Fruit fly (Drosophila melanogaster): ENCODE data around the gene CG15358.

Gene CG15358

DNA sequence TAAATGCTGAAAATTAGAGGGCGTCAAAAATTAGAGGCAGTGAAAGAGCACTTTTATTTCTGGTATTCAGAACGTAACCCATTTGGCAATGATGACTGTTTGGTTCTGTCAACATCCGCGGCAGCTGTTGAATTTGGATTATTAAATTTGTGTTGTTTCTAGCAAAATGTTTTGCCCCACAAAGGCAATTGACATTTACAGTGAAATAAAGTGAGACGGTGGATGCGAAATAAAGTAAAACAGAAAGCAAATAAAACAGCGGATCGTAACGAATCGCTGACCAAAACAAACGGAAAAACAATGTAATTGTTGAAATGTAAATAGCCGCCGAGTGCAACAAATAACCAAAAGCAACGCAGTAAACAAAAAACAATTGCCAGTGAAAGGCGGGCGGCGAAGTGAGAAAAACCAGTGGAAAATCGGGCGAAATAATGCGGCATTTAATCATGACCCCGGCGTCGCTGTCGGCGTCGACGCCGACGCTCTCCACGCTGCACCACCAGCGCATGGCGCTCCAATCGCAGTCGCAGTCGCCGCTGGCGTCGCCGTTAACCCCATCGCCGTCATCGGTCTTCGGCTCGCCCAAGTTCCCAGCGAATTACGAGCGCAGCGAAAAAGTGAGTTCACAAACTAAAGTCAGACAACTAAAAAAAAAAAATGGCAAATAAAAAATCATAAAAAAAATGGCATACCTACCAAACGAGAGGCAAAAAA, 30.2 kb upstream of the CG15358 start:
- no peak for TF ChIP-seq Snoo (tag; optimal IDR thresholded peaks at IDR 0.05)
- TF ChIP-seq Ets98B (GFP tag; IDR thresholded peaks at IDR 0.05) = no peak
- TF ChIP-seq fd96Ca (GFP tag; IDR thresholded peaks at IDR 0.05) = no peak
- no peak for TF ChIP-seq Pif1A (GFP tag; optimal IDR thresholded peaks at IDR 0.05)
- TF ChIP-seq CG12605 (GFP tag; IDR thresholded peaks at IDR 0.05) = no peak
- TF ChIP-seq CG8301 (tag; optimal IDR thresholded peaks at IDR 0.05) = no peak
- TF ChIP-seq D1 (tag; optimal IDR thresholded peaks at IDR 0.05) = no peak

DNA sequence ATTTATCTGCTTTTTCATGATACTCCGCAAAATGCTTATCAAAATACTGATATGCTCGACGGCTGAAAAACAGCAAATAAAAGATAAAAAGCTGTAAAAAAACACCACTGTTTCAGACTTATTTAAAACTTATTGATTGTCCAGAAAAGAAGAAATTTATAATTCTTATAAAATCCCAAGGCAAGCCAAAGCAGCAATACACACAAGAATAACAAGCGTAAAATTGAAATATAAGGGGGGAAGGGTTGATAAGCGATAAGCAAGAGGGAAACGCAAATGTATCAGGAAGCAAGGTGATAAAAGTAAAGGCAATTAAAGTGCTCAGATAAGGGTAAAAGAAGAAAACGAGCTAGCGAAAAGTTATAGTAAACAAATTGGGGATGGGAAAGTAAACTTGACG, 29.5 kb upstream of the CG15358 start:
- TF ChIP-seq CG9948 (tag; optimal IDR thresholded peaks at IDR 0.05) (no peak), Snoo (tag; optimal IDR thresholded peaks at IDR 0.05) (no peak), CG13204 (GFP tag; optimal IDR thresholded peaks at IDR 0.05) (no peak), Pif1B (GFP tag; optimal IDR thresholded peaks at IDR 0.05) (no peak), CG12605 (GFP tag; IDR thresholded peaks at IDR 0.05) (no peak), gl (tag; optimal IDR thresholded peaks at IDR 0.05) (no peak), CG8159 (tag; optimal IDR thresholded peaks at IDR 0.05) (no peak), Ets98B (GFP tag; IDR thresholded peaks at IDR 0.05) (no peak), CG34367 (tag; optimal IDR thresholded peaks at IDR 0.05) (no peak), CG10348 (GFP tag; IDR thresholded peaks at IDR 0.05) (no peak), CG4496 (GFP tag; IDR thresholded peaks at IDR 0.05) (no peak), CG32121 (GFP tag; IDR thresholded peaks at IDR 0.05) (no peak), CG15710 (tag; optimal IDR thresholded peaks at IDR 0.05) (no peak)

DNA sequence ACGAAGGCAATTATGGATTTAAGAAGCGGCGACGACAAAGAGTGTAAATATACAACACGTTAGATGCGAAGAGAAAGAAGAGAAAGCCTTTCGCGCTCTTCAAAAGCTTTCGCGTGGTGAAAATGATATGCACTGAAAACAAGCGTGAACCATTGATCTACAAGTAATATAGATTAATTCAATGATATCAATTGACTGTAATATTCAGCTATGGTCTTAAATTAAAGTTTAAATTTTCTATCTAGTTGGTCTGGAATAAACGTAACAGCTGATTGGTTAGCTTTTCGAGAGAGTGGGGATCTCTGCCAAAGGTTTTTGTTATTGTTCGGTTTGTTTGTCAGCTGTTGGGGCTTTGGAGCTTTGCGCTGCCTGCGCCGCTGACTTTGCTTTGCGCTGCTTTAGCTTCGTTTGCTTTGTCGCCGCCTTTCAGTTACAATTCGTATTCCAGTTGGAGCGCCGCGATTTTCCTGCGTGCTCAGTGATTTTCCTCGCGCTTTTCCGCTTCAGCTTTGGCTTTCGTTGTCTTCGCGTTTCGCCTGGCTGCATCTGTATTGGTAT, 28.4 kb upstream of the CG15358 start:
- no peak for TF ChIP-seq CG15710 (tag; optimal IDR thresholded peaks at IDR 0.05)
- TF ChIP-seq fd96Ca (GFP tag; IDR thresholded peaks at IDR 0.05) = peak; percentile 43; the same call in 1 of the 3 replicates
- peak; percentile 50 for TF ChIP-seq Pif1B (GFP tag; optimal IDR thresholded peaks at IDR 0.05)
- TF ChIP-seq CG8301 (tag; optimal IDR thresholded peaks at IDR 0.05) = peak; percentile 70
- TF ChIP-seq CG8159 (tag; optimal IDR thresholded peaks at IDR 0.05) = no peak
- no peak for TF ChIP-seq D1 (tag; optimal IDR thresholded peaks at IDR 0.05)
- TF ChIP-seq EcR (GFP tag; optimal IDR thresholded peaks at IDR 0.05) = no peak
- TF ChIP-seq CG17806 (tag; optimal IDR thresholded peaks at IDR 0.05) = peak; percentile 12
- TF ChIP-seq CG10348 (GFP tag; IDR thresholded peaks at IDR 0.05) = no peak
- peak; percentile 68 for TF ChIP-seq Ets98B (GFP tag; IDR thresholded peaks at IDR 0.05)
- TF ChIP-seq rn (GFP tag; IDR thresholded peaks at IDR 0.05) = no peak
- peak; percentile 54 for TF ChIP-seq CG14655 (GFP tag; optimal IDR thresholded peaks at IDR 0.05)
- no peak for TF ChIP-seq CG13204 (GFP tag; optimal IDR thresholded peaks at IDR 0.05)
- TF ChIP-seq gl (tag; optimal IDR thresholded peaks at IDR 0.05) = no peak
- TF ChIP-seq CG34367 (tag; optimal IDR thresholded peaks at IDR 0.05) = no peak
- TF ChIP-seq CG9948 (tag; optimal IDR thresholded peaks at IDR 0.05) = no peak
- TF ChIP-seq Pif1A (GFP tag; optimal IDR thresholded peaks at IDR 0.05) = peak; percentile 63
- peak; percentile 14 for TF ChIP-seq Snoo (tag; optimal IDR thresholded peaks at IDR 0.05)
- 0 out of 2 replicates have a peak, but pooled peaks have one; percentile 3 for TF ChIP-seq CG12605 (GFP tag; IDR thresholded peaks at IDR 0.05)
- TF ChIP-seq CG32121 (GFP tag; IDR thresholded peaks at IDR 0.05) = peak; percentile 66
- peak; percentile 56; the same call in 2 of the 3 replicates for TF ChIP-seq CG4496 (GFP tag; IDR thresholded peaks at IDR 0.05)

dm6 chr2L:1909681-1910080, 26.7 kb upstream of the CG15358 start:
- TF ChIP-seq EcR (GFP tag; optimal IDR thresholded peaks at IDR 0.05) (peak; percentile 4), CG32121 (GFP tag; IDR thresholded peaks at IDR 0.05) (no peak), Snoo (tag; optimal IDR thresholded peaks at IDR 0.05) (no peak), CG12605 (GFP tag; IDR thresholded peaks at IDR 0.05) (peak; percentile 29; the same call in 1 of the 2 replicates)

dm6 chr2L:1907098-1907497, 24.1 kb upstream of the CG15358 start:
- TF ChIP-seq rn (GFP tag; IDR thresholded peaks at IDR 0.05) (no peak; the same call in 1 of the 2 replicates), CG17806 (tag; optimal IDR thresholded peaks at IDR 0.05) (no peak), CG10348 (GFP tag; IDR thresholded peaks at IDR 0.05) (no peak), Pif1B (GFP tag; optimal IDR thresholded peaks at IDR 0.05) (no peak), CG8159 (tag; optimal IDR thresholded peaks at IDR 0.05) (no peak), CG9948 (tag; optimal IDR thresholded peaks at IDR 0.05) (no peak), CG8301 (tag; optimal IDR thresholded peaks at IDR 0.05) (no peak), EcR (GFP tag; optimal IDR thresholded peaks at IDR 0.05) (no peak), Ets98B (GFP tag; IDR thresholded peaks at IDR 0.05) (peak; percentile 38), CG12605 (GFP tag; IDR thresholded peaks at IDR 0.05) (no peak), D1 (tag; optimal IDR thresholded peaks at IDR 0.05) (no peak), CG15710 (tag; optimal IDR thresholded peaks at IDR 0.05) (no peak), Pif1A (GFP tag; optimal IDR thresholded peaks at IDR 0.05) (no peak), CG32121 (GFP tag; IDR thresholded peaks at IDR 0.05) (no peak), Snoo (tag; optimal IDR thresholded peaks at IDR 0.05) (peak; percentile 30), CG34367 (tag; optimal IDR thresholded peaks at IDR 0.05) (no peak), CG4496 (GFP tag; IDR thresholded peaks at IDR 0.05) (0 out of 3 replicates have a peak, but pooled peaks have one; percentile 33), fd96Ca (GFP tag; IDR thresholded peaks at IDR 0.05) (peak; percentile 52; the same call in 2 of the 3 replicates), CG14655 (GFP tag; optimal IDR thresholded peaks at IDR 0.05) (no peak), gl (tag; optimal IDR thresholded peaks at IDR 0.05) (no peak), CG13204 (GFP tag; optimal IDR thresholded peaks at IDR 0.05) (no peak)

dm6 chr2L:1906326-1906725, 23.3 kb upstream of the CG15358 start:
- peak; percentile 7 for TF ChIP-seq EcR (GFP tag; optimal IDR thresholded peaks at IDR 0.05)
- TF ChIP-seq Pif1B (GFP tag; optimal IDR thresholded peaks at IDR 0.05) = no peak

Measured in whole organism, pupa.